Fruit fly (Drosophila melanogaster): ENCODE measurements around the gene Naa60.
A peak's percentile ranks its signal among the peaks of the same experiment; 100 is the strongest.

Gene Naa60

DNA sequence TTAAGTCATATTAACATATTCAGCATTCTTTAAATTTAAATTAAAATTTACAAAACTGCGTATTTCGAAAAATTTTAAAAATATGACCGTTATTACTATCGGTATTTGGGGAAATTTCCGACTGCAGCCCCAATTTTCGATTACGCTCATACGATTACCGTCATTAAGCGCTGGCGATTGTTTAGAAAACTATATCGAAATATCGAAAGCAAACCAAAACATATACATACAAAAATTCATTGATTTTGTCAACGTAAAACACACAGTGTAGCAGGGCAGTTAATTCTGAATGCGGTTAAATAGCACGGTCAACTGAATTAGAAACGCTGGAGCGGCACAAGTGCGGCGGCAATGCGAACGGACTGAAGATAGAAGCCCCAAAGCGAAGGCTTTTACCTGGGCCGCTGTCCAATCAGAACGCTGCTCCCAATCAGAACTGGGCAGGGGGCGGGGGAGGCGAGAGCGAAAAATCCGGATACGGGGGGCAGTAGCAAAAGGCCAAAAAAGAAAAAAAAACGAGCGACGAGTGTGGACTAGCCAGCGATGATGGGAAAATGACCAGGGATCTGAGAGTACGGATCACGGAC, 22.4 kb upstream of the Naa60 start, which contains the start of gene CG16711 (continued):
- TF ChIP-seq CG4617 (GFP tag; optimal IDR thresholded peaks at IDR 0.05; ENCODE audit: borderline replicate concordance): peak; percentile 63
- TF ChIP-seq unc-4 (GFP tag; IDR thresholded peaks at IDR 0.05; ENCODE audit: partially characterized antibody): peak; percentile 96
- no peak for TF ChIP-seq CG18619 (GFP tag; optimal IDR thresholded peaks at IDR 0.05)
- TF ChIP-seq CG2116 (GFP tag; optimal IDR thresholded peaks at IDR 0.05): peak; percentile 92
- TF ChIP-seq CG15601 (tag; optimal IDR thresholded peaks at IDR 0.05): peak; percentile 18
- TF ChIP-seq ato (GFP tag; IDR thresholded peaks at IDR 0.05; ENCODE audit: partially characterized antibody): peak; percentile 93
- TF ChIP-seq CG33213 (GFP tag; optimal IDR thresholded peaks at IDR 0.05): no peak
- TF ChIP-seq Nf-YB (GFP tag; optimal IDR thresholded peaks at IDR 0.05): peak; percentile 95
- peak; percentile 58 for TF ChIP-seq cg (GFP tag; optimal IDR thresholded peaks at IDR 0.05)
- TF ChIP-seq Dll (GFP tag; IDR thresholded peaks at IDR 0.05; ENCODE audit: partially characterized antibody): peak; percentile 94
- peak; percentile 90 for TF ChIP-seq CG14860 (GFP tag; IDR thresholded peaks at IDR 0.05; ENCODE audit: partially characterized antibody)
- 0 out of 2 replicates have a peak, but pooled peaks have one; percentile 6 for TF ChIP-seq Nf-YA (GFP tag; IDR thresholded peaks at IDR 0.05)
- TF ChIP-seq CG8290 (GFP tag; optimal IDR thresholded peaks at IDR 0.05): no peak
- no peak for TF ChIP-seq CG8290 (tag; optimal IDR thresholded peaks at IDR 0.05)
- TF ChIP-seq CG10267 (tag; optimal IDR thresholded peaks at IDR 0.05): peak; percentile 40
- TF ChIP-seq zen (tag; optimal IDR thresholded peaks at IDR 0.05): peak; percentile 21
- TF ChIP-seq CG2678 (tag; optimal IDR thresholded peaks at IDR 0.05): no peak
- TF ChIP-seq Myb (GFP tag; optimal IDR thresholded peaks at IDR 0.05): peak; percentile 95
- TF ChIP-seq chinmo (GFP tag; IDR thresholded peaks at IDR 0.05; ENCODE audit: partially characterized antibody): peak; percentile 95
- TF ChIP-seq vnd (GFP tag; IDR thresholded peaks at IDR 0.05; ENCODE audit: partially characterized antibody): peak; percentile 93
- peak; percentile 18 for TF ChIP-seq CG12659 (GFP tag; optimal IDR thresholded peaks at IDR 0.05)
- TF ChIP-seq bbx (GFP tag; IDR thresholded peaks at IDR 0.05; ENCODE audit: partially characterized antibody): peak; percentile 96
- peak; percentile 90 for TF ChIP-seq knrl (GFP tag; IDR thresholded peaks at IDR 0.05; ENCODE audit: partially characterized antibody)
- TF ChIP-seq vvl (GFP tag; IDR thresholded peaks at IDR 0.05): peak; percentile 30; the same call in 1 of the 2 replicates
- TF ChIP-seq seq (GFP tag; IDR thresholded peaks at IDR 0.05): no peak
- TF ChIP-seq nerfin-2 (GFP tag; IDR thresholded peaks at IDR 0.05; ENCODE audit: partially characterized antibody): peak; percentile 95
- TF ChIP-seq CG16813 (GFP tag; IDR thresholded peaks at IDR 0.05; ENCODE audit: partially characterized antibody): peak; percentile 87
- TF ChIP-seq CG6654 (GFP tag; optimal IDR thresholded peaks at IDR 0.05): no peak
- peak; percentile 37 for TF ChIP-seq Neu2 (GFP tag; optimal IDR thresholded peaks at IDR 0.05; ENCODE audit: borderline replicate concordance)
- TF ChIP-seq BEAF-32 (GFP tag; optimal IDR thresholded peaks at IDR 0.05): peak; percentile 87
- peak; percentile 64 for TF ChIP-seq E2f2 (GFP tag; IDR thresholded peaks at IDR 0.05)
- TF ChIP-seq CG42726 (GFP tag; IDR thresholded peaks at IDR 0.05; ENCODE audit: partially characterized antibody): peak; percentile 94
- TF ChIP-seq ssp (GFP tag; IDR thresholded peaks at IDR 0.05): no peak
- peak; percentile 89 for TF ChIP-seq inv (GFP tag; IDR thresholded peaks at IDR 0.05; ENCODE audit: partially characterized antibody)
- peak; percentile 92 for TF ChIP-seq hbn (GFP tag; IDR thresholded peaks at IDR 0.05; ENCODE audit: partially characterized antibody)
- TF ChIP-seq CG11695 (GFP tag; IDR thresholded peaks at IDR 0.05): no peak
- TF ChIP-seq E2f1 (GFP tag; IDR thresholded peaks at IDR 0.05): no peak
- no peak for TF ChIP-seq Rx (GFP tag; IDR thresholded peaks at IDR 0.05)
- TF ChIP-seq Kr (GFP tag; optimal IDR thresholded peaks at IDR 0.05): no peak
- no peak for TF ChIP-seq CG15011 (GFP tag; optimal IDR thresholded peaks at IDR 0.05)
- peak; percentile 92 for TF ChIP-seq Scr (GFP tag; IDR thresholded peaks at IDR 0.05; ENCODE audit: partially characterized antibody)
- peak; percentile 11 for TF ChIP-seq phol (tag; optimal IDR thresholded peaks at IDR 0.05)
- TF ChIP-seq CG17829 (tag; optimal IDR thresholded peaks at IDR 0.05): peak; percentile 17
